Fruit fly (Drosophila melanogaster) whole organism, embryonic: ENCODE measurements around the gene CG7551.

Source experiments
- CG10543 ChIP-seq: fragments of 200-800 bp; sonication (Bioruptor generic); optimal IDR thresholded peaks from 3 replicates; lab custom pipeline; 2017; ENCODE audit warnings: missing biosample characterization, mild to moderate bottlenecking, missing genetic modification characterization, moderate library complexity
- CG1233 ChIP-seq: fragments of 200-800 bp; sonication (Bioruptor generic); optimal IDR thresholded peaks from 4 replicates; lab custom pipeline; 2018; ENCODE audit warnings: missing biosample characterization, mild to moderate bottlenecking, missing genetic modification characterization
- CG12769 ChIP-seq: fragments of 200-800 bp; sonication (Bioruptor generic); optimal IDR thresholded peaks from 2 replicates; lab custom pipeline; 2019; ENCODE audit warnings: missing biosample characterization, mild to moderate bottlenecking, missing genetic modification characterization, moderate library complexity
- CG13624 ChIP-seq: fragments of 200-800 bp; sonication (Bioruptor generic); optimal IDR thresholded peaks from 2 replicates; lab custom pipeline; 2016; ENCODE audit warnings: missing biosample characterization, missing genetic modification characterization
- CG14014 ChIP-seq: fragments of 200-800 bp; sonication (Bioruptor generic); IDR thresholded peaks from 2 replicates; pipeline ENCODE4 v1.3.6; 2022; ENCODE audit warnings: missing biosample characterization, missing genetic modification characterization
- CG15479 ChIP-seq: fragments of 200-800 bp; sonication (Bioruptor generic); optimal IDR thresholded peaks from 3 replicates; lab custom pipeline; 2019; ENCODE audit warnings: missing biosample characterization, mild to moderate bottlenecking, missing genetic modification characterization, moderate library complexity
- CG16863 ChIP-seq: fragments of 200-800 bp; sonication (Bioruptor generic); optimal IDR thresholded peaks from 3 replicates; lab custom pipeline; 2016; ENCODE audit warnings: missing biosample characterization, missing genetic modification characterization
- CG17359 ChIP-seq: fragments of 200-800 bp; sonication (Bioruptor generic); optimal IDR thresholded peaks from 3 replicates; lab custom pipeline; 2018; ENCODE audit warnings: missing biosample characterization, mild to moderate bottlenecking, missing genetic modification characterization, moderate library complexity
- CG18011 ChIP-seq: fragments of 200-800 bp; sonication (Bioruptor generic); optimal IDR thresholded peaks from 2 replicates; lab custom pipeline; 2017; ENCODE audit warnings: missing biosample characterization, missing genetic modification characterization, mild to moderate bottlenecking, moderate library complexity, missing genotype
- CG18619 ChIP-seq: fragments of 200-800 bp; sonication (Bioruptor generic); optimal IDR thresholded peaks from 3 replicates; lab custom pipeline; 2017; ENCODE audit warnings: missing biosample characterization, mild to moderate bottlenecking, missing genetic modification characterization
- CG18764 ChIP-seq: fragments of 200-800 bp; sonication (Bioruptor generic); optimal IDR thresholded peaks from 3 replicates; lab custom pipeline; 2016; ENCODE audit warnings: missing biosample characterization, missing genetic modification characterization
- CG2116 ChIP-seq: fragments of 200-800 bp; sonication (Bioruptor generic); optimal IDR thresholded peaks from 3 replicates; lab custom pipeline; 2018; ENCODE audit warnings: missing biosample characterization, mild to moderate bottlenecking, missing genetic modification characterization
- CG4854 ChIP-seq: fragments of 200-800 bp; sonication (Bioruptor generic); optimal IDR thresholded peaks from 2 replicates; lab custom pipeline; 2016; ENCODE audit warnings: missing biosample characterization, missing genetic modification characterization, inconsistent platforms
- CG8765 ChIP-seq: fragments of 200-800 bp; sonication (Bioruptor generic); IDR thresholded peaks from 2 replicates; pipeline ENCODE4 v1.3.6; 2022; ENCODE audit warnings: missing biosample characterization, missing genetic modification characterization
- CG9609 ChIP-seq: fragments of 200-800 bp; sonication (Bioruptor generic); optimal IDR thresholded peaks from 3 replicates; lab custom pipeline; 2016; ENCODE audit warnings: missing biosample characterization, missing genetic modification characterization
- CG9817 ChIP-seq: fragments of 200-800 bp; sonication (Bioruptor generic); optimal IDR thresholded peaks from 2 replicates; lab custom pipeline; 2018; ENCODE audit warnings: missing biosample characterization, mild to moderate bottlenecking, missing genetic modification characterization, moderate library complexity
- CG9876 ChIP-seq: fragments of 200-800 bp; sonication (Bioruptor generic); optimal IDR thresholded peaks from 2 replicates; lab custom pipeline; 2016; ENCODE audit warnings: missing biosample characterization, missing genetic modification characterization
- CkIIα-i1 ChIP-seq: fragments of 200-800 bp; sonication (Bioruptor generic); IDR thresholded peaks from 2 replicates; pipeline ENCODE4 v1.3.6; 2022; ENCODE audit warnings: missing biosample characterization, missing genetic modification characterization
- CoRest ChIP-seq: fragments of 200-800 bp; sonication (Bioruptor generic); optimal IDR thresholded peaks from 3 replicates; lab custom pipeline; 2018; ENCODE audit warnings: missing biosample characterization, mild to moderate bottlenecking, missing genetic modification characterization, moderate library complexity
- D19A ChIP-seq: fragments of 200-800 bp; optimal IDR thresholded peaks from 3 replicates; lab custom pipeline; 2019; ENCODE audit warnings: missing biosample characterization, mild to moderate bottlenecking, missing genetic modification characterization, moderate library complexity
- Dip3 ChIP-seq: fragments of 200-800 bp; sonication (Bioruptor generic); optimal IDR thresholded peaks from 3 replicates; lab custom pipeline; 2016; ENCODE audit warnings: missing biosample characterization, missing genetic modification characterization
- Doc2 ChIP-seq: fragments of 200-800 bp; sonication (Bioruptor generic); IDR thresholded peaks from 2 replicates; pipeline ENCODE4 v1.3.6; 2022; ENCODE audit warnings: missing biosample characterization, missing genetic modification characterization
- Doc3 ChIP-seq: fragments of 200-800 bp; sonication (Bioruptor generic); IDR thresholded peaks from 3 replicates; pipeline ENCODE4 v1.3.6; 2022; ENCODE audit warnings: missing biosample characterization, missing genetic modification characterization; ENCODE audit not compliant: partially characterized antibody
- Hr39 ChIP-seq: fragments of >200 bp; optimal IDR thresholded peaks from 2 replicates; lab custom pipeline; 2017
- Hr78 ChIP-seq, 2 experiments: fragments of 200-800 bp in 1 of 2; fragments of >200 bp in 1 of 2; sonication (Bioruptor generic) in 1 of 2; optimal IDR thresholded peaks; 2 replicates each; lab custom pipeline; 2017 to 2019; ENCODE audit warnings: missing biosample characterization in 2 of 2, missing genetic modification characterization in 2 of 2, mild to moderate bottlenecking in 1 of 2, moderate library complexity in 1 of 2
- Lpt ChIP-seq: fragments of >200 bp; optimal IDR thresholded peaks from 2 replicates; lab custom pipeline; 2018; ENCODE audit warnings: missing biosample characterization, missing genetic modification characterization
- NFAT ChIP-seq: fragments of 200-800 bp; sonication (Bioruptor generic); IDR thresholded peaks from 2 replicates; pipeline ENCODE4 v1.3.6; 2022; ENCODE audit warnings: missing biosample characterization, missing genetic modification characterization
- Opbp ChIP-seq: fragments of 200-800 bp; sonication (Bioruptor generic); IDR thresholded peaks from 3 replicates; pipeline ENCODE4 v1.3.6; 2022; ENCODE audit warnings: missing biosample characterization, missing genetic modification characterization; ENCODE audit not compliant: partially characterized antibody
- Poxn ChIP-seq: fragments of 200-800 bp; sonication (Bioruptor generic); IDR thresholded peaks from 2 replicates; pipeline ENCODE4 v1.3.6; 2022; ENCODE audit warnings: missing biosample characterization, missing genetic modification characterization
- Sox100B ChIP-seq: fragments of 200-800 bp; sonication (Bioruptor generic); optimal IDR thresholded peaks from 3 replicates; lab custom pipeline; 2018; ENCODE audit warnings: missing biosample characterization, mild to moderate bottlenecking, missing genetic modification characterization
- Usf ChIP-seq: fragments of 200-800 bp; sonication (Bioruptor generic); optimal IDR thresholded peaks from 2 replicates; lab custom pipeline; 2017; ENCODE audit warnings: missing genotype, missing biosample characterization, missing genetic modification characterization
- caup ChIP-seq: fragments of 200-800 bp; sonication (Bioruptor generic); optimal IDR thresholded peaks from 3 replicates; lab custom pipeline; 2017; ENCODE audit warnings: missing biosample characterization, mild to moderate bottlenecking, missing genetic modification characterization, moderate library complexity; ENCODE audit not compliant: severe bottlenecking
- eyg ChIP-seq: fragments of 200-800 bp; sonication (Bioruptor generic); optimal IDR thresholded peaks from 3 replicates; lab custom pipeline; 2016; ENCODE audit warnings: missing biosample characterization, missing genetic modification characterization
- fd102C ChIP-seq: fragments of 200-800 bp; sonication (Bioruptor generic); optimal IDR thresholded peaks from 2 replicates; lab custom pipeline; 2018; ENCODE audit warnings: missing biosample characterization, mild to moderate bottlenecking, missing genetic modification characterization, moderate library complexity
- kah ChIP-seq: fragments of 200-800 bp; sonication (Bioruptor generic); optimal IDR thresholded peaks from 2 replicates; lab custom pipeline; 2018; ENCODE audit warnings: missing biosample characterization, mild to moderate bottlenecking, missing genetic modification characterization
- klu ChIP-seq: fragments of 200-800 bp; sonication (Bioruptor generic); IDR thresholded peaks from 2 replicates; pipeline ENCODE4 v1.3.6; 2022; ENCODE audit warnings: missing biosample characterization, missing genetic modification characterization
- knrl ChIP-seq: fragments of 200-800 bp; sonication (Bioruptor generic); IDR thresholded peaks from 3 replicates; pipeline ENCODE4 v1.3.6; 2022; ENCODE audit warnings: missing biosample characterization, missing genetic modification characterization; ENCODE audit not compliant: partially characterized antibody
- lbe ChIP-seq: fragments of 200-800 bp; sonication (Bioruptor generic); optimal IDR thresholded peaks from 2 replicates; lab custom pipeline; 2016; ENCODE audit warnings: missing biosample characterization, mild to moderate bottlenecking, missing genetic modification characterization
- mirr ChIP-seq: fragments of 200-800 bp; sonication (Bioruptor generic); optimal IDR thresholded peaks from 3 replicates; lab custom pipeline; 2018; ENCODE audit warnings: missing biosample characterization, mild to moderate bottlenecking, missing genetic modification characterization
- pros ChIP-seq: fragments of 200-800 bp; sonication (Bioruptor generic); optimal IDR thresholded peaks from 3 replicates; lab custom pipeline; 2019; ENCODE audit warnings: missing biosample characterization, mild to moderate bottlenecking, missing genetic modification characterization, moderate library complexity
- ranshi ChIP-seq: fragments of 200-800 bp; sonication (Bioruptor generic); IDR thresholded peaks from 2 replicates; pipeline ENCODE4 v1.3.6; 2022; ENCODE audit warnings: missing biosample characterization, missing genetic modification characterization
- rib ChIP-seq: fragments of 200-800 bp; sonication (Bioruptor generic); IDR thresholded peaks from 2 replicates; pipeline ENCODE4 v1.3.6; 2022; ENCODE audit warnings: missing biosample characterization, missing genetic modification characterization
- ro ChIP-seq: fragments of 200-800 bp; sonication (Bioruptor generic); IDR thresholded peaks from 2 replicates; pipeline ENCODE4 v1.3.6; 2022; ENCODE audit warnings: missing biosample characterization, missing genetic modification characterization
- sisA ChIP-seq: fragments of 200-800 bp; sonication (Bioruptor generic); IDR thresholded peaks from 2 replicates; pipeline ENCODE4 v1.3.6; 2022; ENCODE audit warnings: missing biosample characterization, missing genetic modification characterization
- tgo ChIP-seq: fragments of 200-800 bp; sonication (Bioruptor generic); IDR thresholded peaks from 3 replicates; pipeline ENCODE4 v1.3.6; 2022; ENCODE audit warnings: missing biosample characterization, missing genetic modification characterization
- tll ChIP-seq, 2 experiments: fragments of 200-800 bp in 1 of 2; fragments of >200 bp in 1 of 2; sonication (Bioruptor generic) in 1 of 2; optimal IDR thresholded peaks; 2 replicates each; lab custom pipeline; 2017 to 2019; ENCODE audit warnings: missing biosample characterization in 2 of 2, missing genetic modification characterization in 2 of 2, mild to moderate bottlenecking in 1 of 2, moderate library complexity in 1 of 2
- ttk ChIP-seq: fragments of 200-800 bp; sonication (Bioruptor generic); IDR thresholded peaks from 2 replicates; pipeline ENCODE4 v2.1.2; 2022; ENCODE audit warnings: missing biosample characterization, missing genetic modification characterization
- tup ChIP-seq: fragments of 200-800 bp; sonication (Bioruptor generic); optimal IDR thresholded peaks from 2 replicates; lab custom pipeline; 2016; ENCODE audit warnings: missing biosample characterization, mild to moderate bottlenecking, missing genetic modification characterization, moderate library complexity
- usp ChIP-seq: fragments of >200 bp; optimal IDR thresholded peaks from 2 replicates; lab custom pipeline; 2017; ENCODE audit warnings: missing biosample characterization, missing genetic modification characterization
- vfl ChIP-seq: fragments of 200-800 bp; sonication (Bioruptor generic); optimal IDR thresholded peaks from 2 replicates; lab custom pipeline; 2016; ENCODE audit warnings: missing biosample characterization, missing genetic modification characterization
- vvl ChIP-seq: fragments of 200-800 bp; sonication (Bioruptor generic); IDR thresholded peaks from 2 replicates; pipeline ENCODE4 v1.3.6; 2022; ENCODE audit warnings: missing biosample characterization, missing genetic modification characterization
- zf30C ChIP-seq: fragments of 200-800 bp; sonication (Bioruptor generic); optimal IDR thresholded peaks from 3 replicates; lab custom pipeline; 2018; ENCODE audit warnings: missing biosample characterization, mild to moderate bottlenecking, missing genetic modification characterization

CG7551 gene

DNA sequence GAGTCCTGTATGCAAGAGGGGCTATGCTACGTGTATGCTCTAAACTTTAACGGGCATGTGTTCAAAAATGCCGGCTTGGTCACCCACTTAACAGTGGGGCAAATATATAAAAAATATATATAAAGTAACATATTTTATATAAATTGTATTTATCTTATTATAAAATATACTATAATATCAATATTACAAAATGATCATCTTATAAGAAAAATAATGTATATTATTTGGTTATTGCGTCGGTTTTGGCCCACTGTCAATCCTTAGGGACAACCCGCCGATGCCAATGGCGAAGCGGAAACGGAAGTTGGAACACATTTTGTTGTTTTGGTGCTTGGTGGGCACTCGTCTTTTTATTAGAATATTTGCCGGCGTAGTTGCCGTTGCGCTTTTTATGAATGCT is 7.8 kb upstream of the CG7551 start (continued):
- no peak for TF ChIP-seq Hr78 (GFP tag; optimal IDR thresholded peaks at IDR 0.05; lab: Kevin White, UChicago)
- TF ChIP-seq CG9817 (tag; lab: Kevin White, UChicago): no peak
- TF ChIP-seq CG9609: no peak
- no peak for TF ChIP-seq CG12769 (tag; lab: Kevin White, UChicago)
- TF ChIP-seq vvl (GFP tag; lab: Robert Waterston, UW): peak; percentile 58; the same call in 1 of the 2 replicates
- no peak for TF ChIP-seq Opbp (GFP tag; lab: Robert Waterston, UW)
- no peak for TF ChIP-seq rib (GFP tag; lab: Robert Waterston, UW)
- no peak for TF ChIP-seq tup (GFP tag; lab: Kevin White, UChicago)
- TF ChIP-seq caup (GFP tag; lab: Kevin White, UChicago): no peak
- no peak for TF ChIP-seq NFAT (GFP tag; lab: Robert Waterston, UW)
- peak; percentile 30 for TF ChIP-seq CG1233 (GFP tag; lab: Kevin White, UChicago)
- no peak for TF ChIP-seq CG18764 (GFP tag; lab: Kevin White, UChicago)
- no peak for TF ChIP-seq mirr (GFP tag; lab: Kevin White, UChicago)
- TF ChIP-seq knrl (GFP tag; lab: Robert Waterston, UW): no peak
- no peak for TF ChIP-seq usp (GFP tag; lab: Kevin White, UChicago)
- no peak for TF ChIP-seq tgo (GFP tag; lab: Robert Waterston, UW)
- no peak for TF ChIP-seq ro (GFP tag; lab: Robert Waterston, UW)
- no peak for TF ChIP-seq Doc3
- no peak for TF ChIP-seq Poxn (GFP tag; lab: Robert Waterston, UW)
- no peak for TF ChIP-seq CG14014 (GFP tag; lab: Robert Waterston, UW)
- no peak for TF ChIP-seq CG8765 (GFP tag; lab: Robert Waterston, UW)
- TF ChIP-seq vfl (GFP tag; lab: Kevin White, UChicago): no peak
- TF ChIP-seq Hr39 (lab: Kevin White, UChicago): no peak
- peak; percentile 34 for TF ChIP-seq CG17359 (tag; lab: Kevin White, UChicago)
- no peak for TF ChIP-seq tll (GFP tag; optimal IDR thresholded peaks at IDR 0.05; lab: Kevin White, UChicago)
- no peak for TF ChIP-seq CG2116
- TF ChIP-seq eyg: no peak
- no peak for TF ChIP-seq kah
- no peak for TF ChIP-seq Dip3 (GFP tag; lab: Kevin White, UChicago)
- no peak for TF ChIP-seq Doc2 (GFP tag; lab: Robert Waterston, UW)
- TF ChIP-seq CG10543: no peak
- no peak for TF ChIP-seq Lpt (GFP tag; lab: Kevin White, UChicago)
- TF ChIP-seq fd102C (GFP tag; lab: Kevin White, UChicago): no peak
- no peak for TF ChIP-seq CG9876
- no peak for TF ChIP-seq klu (GFP tag; lab: Robert Waterston, UW)
- TF ChIP-seq CG18011 (GFP tag; lab: Kevin White, UChicago): no peak
- TF ChIP-seq D19A (tag; lab: Kevin White, UChicago): peak; percentile 37
- no peak for TF ChIP-seq pros (GFP tag; lab: Kevin White, UChicago)
- peak; percentile 0 for TF ChIP-seq CG18619 (GFP tag; lab: Kevin White, UChicago)
- TF ChIP-seq Sox100B (GFP tag; lab: Kevin White, UChicago): peak; percentile 38
- TF ChIP-seq sisA (GFP tag; lab: Robert Waterston, UW): 0 out of 2 replicates have a peak, but pooled peaks have one; percentile 17
- TF ChIP-seq CG13624 (GFP tag; lab: Kevin White, UChicago): no peak
- TF ChIP-seq ranshi: peak; percentile 45; the same call in 1 of the 2 replicates
- no peak for TF ChIP-seq CG15479
- TF ChIP-seq ttk (GFP tag; lab: Robert Waterston, UW): no peak
- peak; percentile 7 for TF ChIP-seq CoRest (tag; lab: Kevin White, UChicago)
- TF ChIP-seq CkIIα-i1 (GFP tag; lab: Robert Waterston, UW): no peak
- no peak for TF ChIP-seq Usf (GFP tag; lab: Kevin White, UChicago)
- TF ChIP-seq CG4854 (GFP tag; lab: Kevin White, UChicago): no peak
- no peak for TF ChIP-seq lbe (GFP tag; lab: Kevin White, UChicago)
- TF ChIP-seq CG16863 (GFP tag; lab: Kevin White, UChicago): no peak
- no peak for TF ChIP-seq zf30C (GFP tag; lab: Kevin White, UChicago)
